In the genomic region with DNA sequence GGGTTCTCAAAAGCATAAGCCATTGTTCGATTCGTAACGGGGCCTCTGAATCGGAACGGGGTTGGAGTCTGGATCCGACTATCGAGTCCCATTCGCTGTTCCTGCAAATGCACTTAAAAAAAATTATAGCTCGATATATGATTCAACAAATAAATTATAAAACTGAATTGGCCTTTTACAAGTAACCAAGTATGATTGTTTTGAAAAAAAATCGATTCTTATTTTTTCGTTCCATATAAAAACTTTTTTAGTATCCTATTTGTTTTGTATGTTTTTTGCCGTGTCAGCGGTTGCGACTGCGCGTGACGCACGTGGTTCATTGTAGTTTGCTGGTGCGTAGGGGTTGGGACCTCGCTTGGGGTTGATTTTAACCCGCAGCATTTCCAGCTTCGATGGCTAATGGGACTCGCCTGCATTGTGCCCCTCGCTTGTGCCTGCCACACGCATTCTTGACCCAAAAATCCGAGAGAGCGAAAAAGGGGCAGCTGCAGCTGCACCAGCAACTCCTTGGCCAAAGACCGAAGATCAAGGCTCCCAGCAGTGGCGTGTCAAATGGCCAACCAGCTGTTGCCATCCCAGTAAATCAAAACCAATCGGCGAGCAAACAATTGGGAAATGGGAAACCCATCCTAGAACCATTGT, we compare ENCODE assay signal across 3 fruit fly cellular contexts.
TF ChIP-seq lines count a peak whose summit lies in the region.

No protein-coding gene starts in this region.

TF ChIP-seq in whole organism, embryonic, 481 proteins besides CTCF, POLR2A, EP300 and RAD21 (continued from another document and continues in another):
- TF ChIP-seq CG7372 (GFP tag; IDR thresholded peaks at IDR 0.05; lab: Robert Waterston, UW) (peak; percentile 30; the same call in 1 of the 2 replicates), yki (optimal IDR thresholded peaks at IDR 0.05; lab: Kevin White, UChicago) (no peak), grau (tag; optimal IDR thresholded peaks at IDR 0.05; lab: Kevin White, UChicago) (peak; percentile 69), CG9215 (GFP tag; IDR thresholded peaks at IDR 0.05; lab: Robert Waterston, UW) (0 out of 2 replicates have a peak, but pooled peaks have one; percentile 32), E2f2 (GFP tag; IDR thresholded peaks at IDR 0.05; lab: Robert Waterston, UW) (peak; percentile 14; the same call in 1 of the 2 replicates), CG9876 (GFP tag; optimal IDR thresholded peaks at IDR 0.05; lab: Kevin White, UChicago) (no peak), CG14050 (GFP tag; IDR thresholded peaks at IDR 0.05; lab: Robert Waterston, UW) (no peak), abd-A (tag; optimal IDR thresholded peaks at IDR 0.05; lab: Kevin White, UChicago) (no peak), ken (GFP tag; IDR thresholded peaks at IDR 0.05; lab: Robert Waterston, UW) (0 out of 3 replicates have a peak, but pooled peaks have one; percentile 43), usp (GFP tag; optimal IDR thresholded peaks at IDR 0.05; lab: Kevin White, UChicago) (no peak), Vsx1 (GFP tag; optimal IDR thresholded peaks at IDR 0.05; lab: Kevin White, UChicago) (no peak), CG7963 (GFP tag; IDR thresholded peaks at IDR 0.05; lab: Robert Waterston, UW; ENCODE audit: partially characterized antibody) (no peak), Asciz (GFP tag; optimal IDR thresholded peaks at IDR 0.05; lab: Kevin White, UChicago) (no peak), CG13624 (GFP tag; optimal IDR thresholded peaks at IDR 0.05; lab: Kevin White, UChicago) (peak; percentile 44), Sin3A (optimal IDR thresholded peaks at IDR 0.05; lab: Kevin White, UChicago) (no peak), CG12391 (tag; optimal IDR thresholded peaks at IDR 0.05; lab: Kevin White, UChicago) (peak; percentile 88), Ssrp (tag; optimal IDR thresholded peaks at IDR 0.05; lab: Kevin White, UChicago) (peak; percentile 54), CG1024 (GFP tag; IDR thresholded peaks at IDR 0.05; lab: Robert Waterston, UW) (no peak), ATbp (GFP tag; optimal IDR thresholded peaks at IDR 0.05; lab: Kevin White, UChicago) (no peak), CrebB (tag; optimal IDR thresholded peaks at IDR 0.05; lab: Kevin White, UChicago) (no peak), CkIIα-i1 (GFP tag; IDR thresholded peaks at IDR 0.05; lab: Robert Waterston, UW) (no peak), CG32532 (GFP tag; IDR thresholded peaks at IDR 0.05; lab: Robert Waterston, UW) (no peak; the same call in 1 of the 2 replicates), CG1529 (GFP tag; optimal IDR thresholded peaks at IDR 0.05; lab: Kevin White, UChicago) (peak; percentile 9), shn (GFP tag; optimal IDR thresholded peaks at IDR 0.05; lab: Kevin White, UChicago) (peak; percentile 41), corto (GFP tag; optimal IDR thresholded peaks at IDR 0.05; lab: Kevin White, UChicago) (no peak), Kr (GFP tag; optimal IDR thresholded peaks at IDR 0.05; lab: Kevin White, UChicago) (peak; percentile 49), D (optimal IDR thresholded peaks at IDR 0.05; lab: Kevin White, UChicago) (peak; percentile 40), D (GFP tag; optimal IDR thresholded peaks at IDR 0.05; lab: Kevin White, UChicago) (peak; percentile 77), sna (GFP tag; IDR thresholded peaks at IDR 0.05; lab: Robert Waterston, UW; ENCODE audit: partially characterized antibody) (no peak), gem (tag; optimal IDR thresholded peaks at IDR 0.05; lab: Kevin White, UChicago) (peak; percentile 87), Spps (tag; optimal IDR thresholded peaks at IDR 0.05; lab: Kevin White, UChicago) (peak; percentile 68), Rx (GFP tag; IDR thresholded peaks at IDR 0.05; lab: Robert Waterston, UW) (0 out of 2 replicates have a peak, but pooled peaks have one; percentile 49), TFAM (GFP tag; optimal IDR thresholded peaks at IDR 0.05; lab: Kevin White, UChicago) (no peak), tap (tag; optimal IDR thresholded peaks at IDR 0.05; lab: Kevin White, UChicago) (no peak), CG11456 (GFP tag; IDR thresholded peaks at IDR 0.05; lab: Robert Waterston, UW) (no peak), z (GFP tag; IDR thresholded peaks at IDR 0.05; lab: Robert Waterston, UW) (peak; percentile 57; the same call in 2 of the 3 replicates), zf30C (GFP tag; optimal IDR thresholded peaks at IDR 0.05; lab: Kevin White, UChicago) (peak; percentile 91), pfk (GFP tag; optimal IDR thresholded peaks at IDR 0.05; lab: Kevin White, UChicago) (no peak), Adf1 (GFP tag; IDR thresholded peaks at IDR 0.05; lab: Robert Waterston, UW) (no peak), nau (GFP tag; optimal IDR thresholded peaks at IDR 0.05; lab: Kevin White, UChicago) (no peak), C15 (GFP tag; IDR thresholded peaks at IDR 0.05; lab: Robert Waterston, UW) (no peak)

TF ChIP-seq in whole organism, prepupa, 60 proteins besides CTCF, POLR2A, EP300 and RAD21 (continued from another document):
- TF ChIP-seq Sox14 (GFP tag; optimal IDR thresholded peaks at IDR 0.05; lab: Kevin White, UChicago) (peak; percentile 23), spab (GFP tag; optimal IDR thresholded peaks at IDR 0.05; lab: Kevin White, UChicago) (peak; percentile 3), Eip78C (GFP tag; lab: Kevin White, UChicago) (peak; percentile 86), OdsH (GFP tag; optimal IDR thresholded peaks at IDR 0.05; lab: Kevin White, UChicago) (peak; percentile 31), Hr4 (GFP tag; optimal IDR thresholded peaks at IDR 0.05; lab: Kevin White, UChicago) (peak; percentile 25), pdm3 (GFP tag; optimal IDR thresholded peaks at IDR 0.05; lab: Kevin White, UChicago) (peak; percentile 15), CG9139 (GFP tag; optimal IDR thresholded peaks at IDR 0.05; lab: Kevin White, UChicago) (no peak), achi (GFP tag; optimal IDR thresholded peaks at IDR 0.05; lab: Kevin White, UChicago) (peak; percentile 37), Eip93F (GFP tag; optimal IDR thresholded peaks at IDR 0.05; lab: Kevin White, UChicago) (no peak), CG4318 (GFP tag; optimal IDR thresholded peaks at IDR 0.05; lab: Kevin White, UChicago) (no peak), CG16779 (tag; optimal IDR thresholded peaks at IDR 0.05; lab: Kevin White, UChicago) (no peak), CG6276 (GFP tag; optimal IDR thresholded peaks at IDR 0.05; lab: Kevin White, UChicago) (no peak), CG6808 (GFP tag; optimal IDR thresholded peaks at IDR 0.05; lab: Kevin White, UChicago) (peak; percentile 27), CG34406 (GFP tag; optimal IDR thresholded peaks at IDR 0.05; lab: Kevin White, UChicago) (peak; percentile 32), Hr38 (GFP tag; optimal IDR thresholded peaks at IDR 0.05; lab: Kevin White, UChicago) (no peak), CG11294 (GFP tag; IDR thresholded peaks at IDR 0.05; lab: Robert Waterston, UW) (no peak), fd59A (GFP tag; optimal IDR thresholded peaks at IDR 0.05; lab: Kevin White, UChicago) (peak; percentile 17), acj6 (GFP tag; optimal IDR thresholded peaks at IDR 0.05; lab: Kevin White, UChicago) (peak; percentile 45), CG8319 (GFP tag; optimal IDR thresholded peaks at IDR 0.05; lab: Kevin White, UChicago) (no peak), net (GFP tag; optimal IDR thresholded peaks at IDR 0.05; lab: Kevin White, UChicago) (no peak), CG8119 (GFP tag; IDR thresholded peaks at IDR 0.05; lab: Robert Waterston, UW) (0 out of 3 replicates have a peak, but pooled peaks have one; percentile 27), CG8632 (GFP tag; optimal IDR thresholded peaks at IDR 0.05; lab: Kevin White, UChicago) (peak; percentile 14), Sox15 (GFP tag; optimal IDR thresholded peaks at IDR 0.05; lab: Kevin White, UChicago) (no peak), fd85E (GFP tag; optimal IDR thresholded peaks at IDR 0.05; lab: Kevin White, UChicago) (no peak), CG31627 (GFP tag; optimal IDR thresholded peaks at IDR 0.05; lab: Kevin White, UChicago) (peak; percentile 26), Sox102F (GFP tag; optimal IDR thresholded peaks at IDR 0.05; lab: Kevin White, UChicago) (peak; percentile 34), eg (GFP tag; IDR thresholded peaks at IDR 0.05; lab: Robert Waterston, UW) (no peak), topi (GFP tag; optimal IDR thresholded peaks at IDR 0.05; lab: Kevin White, UChicago) (peak; percentile 33), Eip75B (GFP tag; optimal IDR thresholded peaks at IDR 0.05; lab: Kevin White, UChicago) (peak; percentile 57), vri (GFP tag; optimal IDR thresholded peaks at IDR 0.05; lab: Kevin White, UChicago) (peak; percentile 22), CG10669 (GFP tag; optimal IDR thresholded peaks at IDR 0.05; lab: Kevin White, UChicago) (peak; percentile 51), CG11902 (GFP tag; optimal IDR thresholded peaks at IDR 0.05; lab: Kevin White, UChicago) (no peak), esn (GFP tag; optimal IDR thresholded peaks at IDR 0.05; lab: Kevin White, UChicago) (peak; percentile 56), CG3032 (tag; optimal IDR thresholded peaks at IDR 0.05; lab: Kevin White, UChicago) (peak; percentile 51), cyc (GFP tag; optimal IDR thresholded peaks at IDR 0.05; lab: Kevin White, UChicago) (peak; percentile 1), dsx (GFP tag; optimal IDR thresholded peaks at IDR 0.05; lab: Kevin White, UChicago; ENCODE audit: poor library complexity, severe bottlenecking) (peak; percentile 42), ss (GFP tag; optimal IDR thresholded peaks at IDR 0.05; lab: Kevin White, UChicago) (peak in 1 of 2 experiments; percentile 24), Ets21C (GFP tag; optimal IDR thresholded peaks at IDR 0.05; lab: Kevin White, UChicago) (peak; percentile 8), Blimp-1 (GFP tag; optimal IDR thresholded peaks at IDR 0.05; lab: Kevin White, UChicago) (no peak)
TF ChIP-seq in whole organism, prepupa: peak in this region for 39.

TF ChIP-seq in whole organism, wandering third instar larva, 38 proteins besides CTCF, POLR2A, EP300 and RAD21 (continued from another document):
- TF ChIP-seq Myc (optimal IDR thresholded peaks at IDR 0.05; lab: Kevin White, UChicago) = no peak
